Fruit fly (Drosophila melanogaster): Measurements from ENCODE around the gene CG34409.
A peak's percentile ranks its signal among the peaks of the same experiment; 100 is the strongest.

The CG34409 gene

dm6 chr3R:9725121-9725956, 20.8 kb downstream of the CG34409 start, which contains the start of gene hyd:
TSS of gene hyd (minus strand) at chr3R:9725615.
- TF ChIP-seq cic (GFP tag; optimal IDR thresholded peaks at IDR 0.05): peak; percentile 8
- TF ChIP-seq Mnt (GFP tag; optimal IDR thresholded peaks at IDR 0.05): peak; percentile 71
- TF ChIP-seq CG7045 (GFP tag; optimal IDR thresholded peaks at IDR 0.05): no peak
- no peak for TF ChIP-seq CG7101 (tag; optimal IDR thresholded peaks at IDR 0.05)
- no peak for TF ChIP-seq cnc (optimal IDR thresholded peaks at IDR 0.05)
- TF ChIP-seq CG1620 (GFP tag; optimal IDR thresholded peaks at IDR 0.05): no peak
- peak; percentile 4 for TF ChIP-seq tj (GFP tag; optimal IDR thresholded peaks at IDR 0.05)
- peak; percentile 9 for TF ChIP-seq ovo (GFP tag; optimal IDR thresholded peaks at IDR 0.05)
- TF ChIP-seq Hr96 (GFP tag; optimal IDR thresholded peaks at IDR 0.05): no peak
- TF ChIP-seq pad (GFP tag; optimal IDR thresholded peaks at IDR 0.05): no peak
- no peak for TF ChIP-seq CG33017 (tag; optimal IDR thresholded peaks at IDR 0.05)
- TF ChIP-seq kay (GFP tag; ENCODE audit: borderline replicate concordance): no peak
- no peak for TF ChIP-seq Crg-1 (GFP tag; optimal IDR thresholded peaks at IDR 0.05)
- TF ChIP-seq toe (GFP tag; optimal IDR thresholded peaks at IDR 0.05): no peak
- peak; percentile 27 for TF ChIP-seq CG12768 (GFP tag; optimal IDR thresholded peaks at IDR 0.05)
- no peak for TF ChIP-seq Clk (GFP tag; optimal IDR thresholded peaks at IDR 0.05)
- no peak for TF ChIP-seq CG11617 (GFP tag; optimal IDR thresholded peaks at IDR 0.05)
- no peak for TF ChIP-seq CG14711 (tag; optimal IDR thresholded peaks at IDR 0.05)
- TF ChIP-seq bab1 (GFP tag; optimal IDR thresholded peaks at IDR 0.05): peak; percentile 38
- no peak for TF ChIP-seq CG5204 (GFP tag; optimal IDR thresholded peaks at IDR 0.05)

- TF ChIP-seq CG12768 (GFP tag; optimal IDR thresholded peaks at IDR 0.05) (peak; percentile 14), Crg-1 (GFP tag; optimal IDR thresholded peaks at IDR 0.05) (peak; percentile 70), kay (GFP tag; ENCODE audit: borderline replicate concordance) (no peak), pad (GFP tag; optimal IDR thresholded peaks at IDR 0.05) (peak; percentile 65), Clk (GFP tag; optimal IDR thresholded peaks at IDR 0.05) (peak; percentile 67), toe (GFP tag; optimal IDR thresholded peaks at IDR 0.05) (no peak), Mnt (GFP tag; optimal IDR thresholded peaks at IDR 0.05) (peak; percentile 74), cnc (optimal IDR thresholded peaks at IDR 0.05) (no peak), ovo (GFP tag; optimal IDR thresholded peaks at IDR 0.05) (peak; percentile 58), CG33017 (tag; optimal IDR thresholded peaks at IDR 0.05) (no peak), CG7045 (GFP tag; optimal IDR thresholded peaks at IDR 0.05) (no peak), Hr96 (GFP tag; optimal IDR thresholded peaks at IDR 0.05) (no peak), CG1620 (GFP tag; optimal IDR thresholded peaks at IDR 0.05) (peak; percentile 81), CG7101 (tag; optimal IDR thresholded peaks at IDR 0.05) (peak; percentile 68), CG11617 (GFP tag; optimal IDR thresholded peaks at IDR 0.05) (peak; percentile 26), bab1 (GFP tag; optimal IDR thresholded peaks at IDR 0.05) (peak; percentile 76), tj (GFP tag; optimal IDR thresholded peaks at IDR 0.05) (peak; percentile 16), CG5204 (GFP tag; optimal IDR thresholded peaks at IDR 0.05) (no peak), CG14711 (tag; optimal IDR thresholded peaks at IDR 0.05) (no peak), cic (GFP tag; optimal IDR thresholded peaks at IDR 0.05) (peak; percentile 4)
Observed at dm6 chr3R:9710886-9711285, 35.3 kb downstream of the CG34409 start, which contains the start of the genes trbd and dmt. TSS of gene trbd (minus strand) at chr3R:9711037. TSS of gene dmt (plus strand) at chr3R:9711142.

- TF ChIP-seq bab1 (GFP tag; optimal IDR thresholded peaks at IDR 0.05) (no peak), Mnt (GFP tag; optimal IDR thresholded peaks at IDR 0.05) (peak; percentile 62), cic (GFP tag; optimal IDR thresholded peaks at IDR 0.05) (no peak), ovo (GFP tag; optimal IDR thresholded peaks at IDR 0.05) (no peak), cnc (optimal IDR thresholded peaks at IDR 0.05) (no peak), CG14711 (tag; optimal IDR thresholded peaks at IDR 0.05) (no peak), CG5204 (GFP tag; optimal IDR thresholded peaks at IDR 0.05) (no peak), CG33017 (tag; optimal IDR thresholded peaks at IDR 0.05) (no peak), CG12768 (GFP tag; optimal IDR thresholded peaks at IDR 0.05) (no peak), CG11617 (GFP tag; optimal IDR thresholded peaks at IDR 0.05) (peak; percentile 15), Hr96 (GFP tag; optimal IDR thresholded peaks at IDR 0.05) (no peak), kay (GFP tag; ENCODE audit: borderline replicate concordance) (no peak), CG7101 (tag; optimal IDR thresholded peaks at IDR 0.05) (no peak), Clk (GFP tag; optimal IDR thresholded peaks at IDR 0.05) (no peak), Crg-1 (GFP tag; optimal IDR thresholded peaks at IDR 0.05) (no peak)
Observed at dm6 chr3R:9710228-9710627, 35.9 kb downstream of the CG34409 start.

dm6 chr3R:9705008-9705628, 41.0 kb downstream of the CG34409 start, which contains the start of gene Unc-115a:
TSS of gene Unc-115a (minus strand) at chr3R:9705417.
- no peak for TF ChIP-seq Clk (GFP tag; optimal IDR thresholded peaks at IDR 0.05)
- peak; percentile 64 for TF ChIP-seq CG1620 (GFP tag; optimal IDR thresholded peaks at IDR 0.05)
- TF ChIP-seq CG14711 (tag; optimal IDR thresholded peaks at IDR 0.05): no peak
- TF ChIP-seq CG12768 (GFP tag; optimal IDR thresholded peaks at IDR 0.05): peak; percentile 33
- TF ChIP-seq Crg-1 (GFP tag; optimal IDR thresholded peaks at IDR 0.05): peak; percentile 46
- peak; percentile 68 for TF ChIP-seq CG11617 (GFP tag; optimal IDR thresholded peaks at IDR 0.05)
- peak; percentile 49 for TF ChIP-seq ovo (GFP tag; optimal IDR thresholded peaks at IDR 0.05)
- no peak for TF ChIP-seq toe (GFP tag; optimal IDR thresholded peaks at IDR 0.05)
- no peak for TF ChIP-seq kay (GFP tag; ENCODE audit: borderline replicate concordance)
- no peak for TF ChIP-seq CG7045 (GFP tag; optimal IDR thresholded peaks at IDR 0.05)
- TF ChIP-seq cic (GFP tag; optimal IDR thresholded peaks at IDR 0.05): peak; percentile 37
- TF ChIP-seq Mnt (GFP tag; optimal IDR thresholded peaks at IDR 0.05): peak; percentile 87
- TF ChIP-seq tj (GFP tag; optimal IDR thresholded peaks at IDR 0.05): peak; percentile 50
- TF ChIP-seq Hr96 (GFP tag; optimal IDR thresholded peaks at IDR 0.05): no peak
- TF ChIP-seq bab1 (GFP tag; optimal IDR thresholded peaks at IDR 0.05): peak; percentile 59
- peak; percentile 18 for TF ChIP-seq CG7101 (tag; optimal IDR thresholded peaks at IDR 0.05)
- no peak for TF ChIP-seq pad (GFP tag; optimal IDR thresholded peaks at IDR 0.05)
- TF ChIP-seq cnc (optimal IDR thresholded peaks at IDR 0.05): no peak
- TF ChIP-seq CG5204 (GFP tag; optimal IDR thresholded peaks at IDR 0.05): no peak
- TF ChIP-seq CG33017 (tag; optimal IDR thresholded peaks at IDR 0.05): peak; percentile 31

All from whole organism, adult.